Fruit fly (Drosophila melanogaster): ENCODE results near the gene Grp170.

dm6 chrX:2242897-2243296 lies 32.0 kb downstream of the Grp170 start:
- no peak for TF ChIP-seq CG1620 (GFP tag; optimal IDR thresholded peaks at IDR 0.05)
- TF ChIP-seq Clk (GFP tag; optimal IDR thresholded peaks at IDR 0.05) = no peak
- TF ChIP-seq CG7045 (GFP tag; optimal IDR thresholded peaks at IDR 0.05) = no peak
- no peak for TF ChIP-seq CG33017 (tag; optimal IDR thresholded peaks at IDR 0.05)
- TF ChIP-seq tj (GFP tag; optimal IDR thresholded peaks at IDR 0.05) = no peak
- TF ChIP-seq kay (GFP tag; ENCODE audit: borderline replicate concordance) = no peak
- TF ChIP-seq CG12768 (GFP tag; optimal IDR thresholded peaks at IDR 0.05) = no peak
- no peak for TF ChIP-seq ovo (GFP tag; optimal IDR thresholded peaks at IDR 0.05)
- TF ChIP-seq bab1 (GFP tag; optimal IDR thresholded peaks at IDR 0.05) = no peak
- no peak for TF ChIP-seq toe (GFP tag; optimal IDR thresholded peaks at IDR 0.05)
- TF ChIP-seq Hr96 (GFP tag; optimal IDR thresholded peaks at IDR 0.05) = no peak
- no peak for TF ChIP-seq Mnt (GFP tag; optimal IDR thresholded peaks at IDR 0.05)
- no peak for TF ChIP-seq CG7101 (tag; optimal IDR thresholded peaks at IDR 0.05)

Data from whole organism, adult.